Fruit fly (Drosophila melanogaster) whole organism, wandering third instar larva: ENCODE measurements around the gene CG43136.
A peak's percentile ranks its signal among the peaks of the same experiment; 100 is the strongest.

ENCODE experiments used
- CG32264 ChIP-seq: fragments of 200-800 bp; sonication (Bioruptor generic); optimal IDR thresholded peaks from 2 replicates; lab custom pipeline; 2016; ENCODE audit warnings: missing biosample characterization, missing genetic modification characterization
- CrebA ChIP-seq: fragments of 200-800 bp; sonication (Bioruptor generic); optimal IDR thresholded peaks from 2 replicates; lab custom pipeline; 2016; ENCODE audit warnings: missing biosample characterization, mild to moderate bottlenecking, missing genetic modification characterization, borderline replicate concordance
- Dfd ChIP-seq: fragments of >200 bp; optimal IDR thresholded peaks from 2 replicates; lab custom pipeline; 2017; ENCODE audit warnings: missing biosample characterization, missing genetic modification characterization
- HLH106 ChIP-seq: fragments of 200-800 bp; optimal IDR thresholded peaks from 3 replicates; lab custom pipeline; 2019; ENCODE audit warnings: missing biosample characterization, mild to moderate bottlenecking, missing genetic modification characterization, moderate library complexity
- Hnf4 ChIP-seq: fragments of 200-800 bp; sonication (Bioruptor generic); optimal IDR thresholded peaks from 2 replicates; lab custom pipeline; 2016; ENCODE audit warnings: missing biosample characterization, mild to moderate bottlenecking, missing genetic modification characterization
- Hr83 ChIP-seq: fragments of 200-300 bp; sonication (Bioruptor generic); optimal IDR thresholded peaks from 2 replicates; lab custom pipeline; 2016; ENCODE audit warnings: missing biosample characterization, mild to moderate bottlenecking, missing genetic modification characterization, moderate library complexity; ENCODE audit not compliant: poor library complexity, severe bottlenecking
- Mio ChIP-seq: sonication (Bioruptor generic); optimal IDR thresholded peaks from 2 replicates; lab custom pipeline; 2016; ENCODE audit warnings: missing biosample characterization, missing genetic modification characterization
- br ChIP-seq: fragments of 200-800 bp; sonication (Bioruptor generic); optimal IDR thresholded peaks from 2 replicates; lab custom pipeline; 2016; ENCODE audit warnings: missing biosample characterization, missing genetic modification characterization
- h ChIP-seq: fragments of 200-800 bp; sonication (Bioruptor generic); optimal IDR thresholded peaks from 3 replicates; lab custom pipeline; 2016; ENCODE audit warnings: missing biosample characterization, mild to moderate bottlenecking, missing genetic modification characterization
- pan ChIP-seq: fragments of >200 bp; optimal IDR thresholded peaks from 2 replicates; lab custom pipeline; 2017
- rgr ChIP-seq: fragments of 200-800 bp; sonication (Bioruptor generic); optimal IDR thresholded peaks from 3 replicates; lab custom pipeline; 2016; ENCODE audit warnings: missing biosample characterization, mild to moderate bottlenecking, missing genetic modification characterization
- sage ChIP-seq: fragments of 200-800 bp; sonication (Bioruptor generic); optimal IDR thresholded peaks from 2 replicates; lab custom pipeline; 2016; ENCODE audit warnings: missing biosample characterization, mild to moderate bottlenecking, missing genetic modification characterization
- sv ChIP-seq: fragments of 200-800 bp; sonication (Bioruptor generic); optimal IDR thresholded peaks from 3 replicates; lab custom pipeline; 2016; ENCODE audit warnings: missing biosample characterization, missing genetic modification characterization
- usp ChIP-seq: fragments of >200 bp; optimal IDR thresholded peaks from 2 replicates; lab custom pipeline; 2017; ENCODE audit warnings: missing biosample characterization, missing genetic modification characterization

DNA sequence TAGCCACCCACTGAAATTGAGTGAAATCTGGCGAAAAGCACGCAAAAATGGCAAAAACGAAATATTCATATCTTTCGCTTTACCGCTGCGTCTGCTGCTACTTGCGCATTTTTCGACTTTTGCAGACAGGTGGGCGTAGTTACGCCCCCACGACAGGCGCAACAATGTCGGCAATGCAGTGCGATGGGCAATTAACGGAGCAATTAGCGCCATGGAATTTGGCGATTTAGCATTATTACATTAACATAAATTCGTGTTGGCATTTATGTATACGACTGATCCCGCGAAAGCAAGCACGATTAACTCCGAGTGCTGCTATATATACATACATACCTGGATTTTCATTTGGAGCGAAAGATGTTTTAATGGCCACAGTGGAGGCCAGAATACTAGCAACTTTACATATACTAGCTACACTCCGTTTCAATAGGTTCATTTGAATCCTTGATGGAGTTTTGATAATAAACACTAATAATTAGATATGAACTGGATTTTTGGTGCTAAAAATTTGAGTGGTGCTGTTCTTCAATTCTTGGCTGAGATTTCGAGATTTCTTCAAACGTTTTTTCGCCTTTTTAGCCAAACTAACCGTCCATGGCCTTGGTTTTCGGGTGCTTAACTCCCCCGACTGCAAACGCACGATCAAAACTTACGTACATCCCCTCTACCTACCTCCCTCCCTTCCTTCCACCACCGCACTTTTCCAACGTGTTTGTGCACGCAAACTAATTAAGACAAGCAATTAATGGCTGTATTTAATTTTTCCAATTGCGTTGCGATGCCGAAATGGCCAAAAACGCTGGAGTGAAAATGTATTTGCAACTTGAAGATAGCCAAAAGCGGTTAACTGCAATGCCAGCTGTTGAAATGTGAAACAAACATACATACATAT, 43.5 kb downstream of the CG43136 start:
- TF ChIP-seq Mio (GFP tag; lab: Kevin White, UChicago) = no peak
- peak; percentile 54 for TF ChIP-seq h (GFP tag; lab: Kevin White, UChicago)
- no peak for TF ChIP-seq usp
- no peak for TF ChIP-seq pan (lab: Kevin White, UChicago)
- TF ChIP-seq Dfd (GFP tag; lab: Kevin White, UChicago) = no peak
- TF ChIP-seq HLH106 (tag; lab: Kevin White, UChicago) = peak; percentile 38
- no peak for TF ChIP-seq sage (GFP tag; lab: Kevin White, UChicago)
- peak; percentile 68 for TF ChIP-seq Hnf4
- peak; percentile 62 for TF ChIP-seq rgr
- TF ChIP-seq CG32264 (GFP tag; lab: Kevin White, UChicago) = no peak
- TF ChIP-seq br = peak; percentile 61
- TF ChIP-seq CrebA (GFP tag; lab: Kevin White, UChicago) = no peak
- TF ChIP-seq Hr83 (GFP tag; lab: Kevin White, UChicago) = peak; percentile 5
- TF ChIP-seq sv = no peak
